Worm (Caenorhabditis elegans) whole organism, mixed stage, embryonic: Measurements from ENCODE around the gene srab-3.

Source experiments
- elt-3 ChIP-seq: fragments of 150-350 bp; optimal IDR thresholded peaks from 2 replicates; lab custom pipeline; 2014; ENCODE audit warnings: missing biosample characterization, missing genetic modification characterization
- nhr-12 ChIP-seq: fragments of 150-350 bp; optimal IDR thresholded peaks from 2 replicates; lab custom pipeline; 2014; ENCODE audit warnings: missing biosample characterization, missing genetic modification characterization
- nhr-76 ChIP-seq: sonication (generic microtip); optimal IDR thresholded peaks from 2 replicates; lab custom pipeline; 2017; ENCODE audit warnings: missing biosample characterization, missing genetic modification characterization
- pha-4 ChIP-seq: fragments of 150-350 bp; optimal IDR thresholded peaks from 2 replicates; lab custom pipeline; 2018; ENCODE audit warnings: missing biosample characterization, missing genetic modification reagents, missing genetic modification characterization
- unc-62 ChIP-seq: fragments of 150-350 bp; optimal IDR thresholded peaks from 2 replicates; lab custom pipeline; 2014; ENCODE audit warnings: missing biosample characterization, missing genetic modification reagents, missing genetic modification characterization
- zip-8 ChIP-seq: fragments of 150-350 bp; optimal IDR thresholded peaks from 2 replicates; lab custom pipeline; 2014; ENCODE audit warnings: missing biosample characterization, missing genetic modification characterization
- ztf-11 ChIP-seq: fragments of 150-350 bp; optimal IDR thresholded peaks from 2 replicates; lab custom pipeline; 2014; ENCODE audit warnings: missing biosample characterization, missing genetic modification characterization

ce11 chrV:5113654-5114053, 5.9 kb upstream of the srab-3 start, which contains the start of gene C04F5.8:
- TF ChIP-seq pha-4 (tag; lab: Kevin White, UChicago) (no peak), ztf-11 (tag; lab: Kevin White, UChicago) (no peak), nhr-76 (tag; lab: Kevin White, UChicago) (no peak), unc-62 (GFP tag; lab: Kevin White, UChicago) (no peak), nhr-12 (tag; lab: Kevin White, UChicago) (no peak), elt-3 (tag; lab: Kevin White, UChicago) (no peak), zip-8 (tag; lab: Kevin White, UChicago) (no peak)
